Worm (Caenorhabditis elegans) whole organism, L3 larva: ENCODE results near the gene gly-4.

Experiments used
- ZK546.5 ChIP-seq: sonication (generic microtip); optimal IDR thresholded peaks from 2 replicates; lab custom pipeline; 2017; ENCODE audit warnings: missing biosample characterization, missing genetic modification characterization
- ceh-28 ChIP-seq: fragments of 150-350 bp; optimal IDR thresholded peaks from 2 replicates; lab custom pipeline; 2014; ENCODE audit warnings: missing biosample characterization, missing genetic modification reagents, missing genetic modification characterization
- ceh-82 ChIP-seq: fragments of 150-350 bp; optimal IDR thresholded peaks from 2 replicates; lab custom pipeline; 2014; ENCODE audit warnings: missing biosample characterization, missing genetic modification characterization
- ceh-9 ChIP-seq: sonication (generic microtip); optimal IDR thresholded peaks from 2 replicates; lab custom pipeline; 2018; ENCODE audit warnings: missing biosample characterization, missing genetic modification characterization
- daf-12 ChIP-seq: fragments of 150-350 bp; optimal IDR thresholded peaks from 2 replicates; lab custom pipeline; 2014; ENCODE audit warnings: missing biosample characterization, missing genetic modification reagents, missing genetic modification characterization
- egl-27 ChIP-seq: sonication (generic microtip); optimal IDR thresholded peaks from 4 replicates; lab custom pipeline; 2017; ENCODE audit warnings: missing biosample characterization, missing genetic modification reagents, missing genetic modification characterization
- egl-5 ChIP-seq: fragments of 150-350 bp; optimal IDR thresholded peaks from 2 replicates; lab custom pipeline; 2017; ENCODE audit warnings: missing biosample characterization, missing genetic modification reagents, missing genetic modification characterization, inconsistent platforms
- elt-2 ChIP-seq: sonication (generic microtip); optimal IDR thresholded peaks from 2 replicates; lab custom pipeline; 2016; ENCODE audit warnings: missing genetic modification reagents, mild to moderate bottlenecking, missing genetic modification characterization, missing compliant biosample characterization
- elt-3 ChIP-seq, 3 experiments: fragments of 150-350 bp in 1 of 3; sonication (generic microtip) in 2 of 3; optimal IDR thresholded peaks; 2 replicates in 2 of 3; 4 replicates in 1 of 3; lab custom pipeline; 2014 to 2017; ENCODE audit warnings: missing biosample characterization in 3 of 3, missing genetic modification characterization in 3 of 3
- eor-1 ChIP-seq, 2 experiments: fragments of 150-350 bp; optimal IDR thresholded peaks; 2 replicates each; lab custom pipeline; 2014 to 2018; ENCODE audit warnings: missing biosample characterization in 2 of 2, missing genetic modification characterization in 2 of 2
- fkh-10 ChIP-seq: sonication (generic microtip); optimal IDR thresholded peaks from 2 replicates; lab custom pipeline; 2017; ENCODE audit warnings: missing biosample characterization, missing genetic modification reagents, missing genetic modification characterization
- fkh-2 ChIP-seq: fragments of 150-350 bp; optimal IDR thresholded peaks from 2 replicates; lab custom pipeline; 2014; ENCODE audit warnings: missing biosample characterization, missing genetic modification reagents, missing genetic modification characterization
- fos-1 ChIP-seq: fragments of 150-350 bp; optimal IDR thresholded peaks from 2 replicates; lab custom pipeline; 2014; ENCODE audit warnings: missing biosample characterization, missing genetic modification characterization
- jun-1 ChIP-seq: fragments of 150-350 bp; optimal IDR thresholded peaks from 2 replicates; lab custom pipeline; 2014; ENCODE audit warnings: missing biosample characterization, missing genetic modification reagents, missing genetic modification characterization
- lin-15B ChIP-seq: fragments of 150-350 bp; optimal IDR thresholded peaks from 2 replicates; lab custom pipeline; 2014; ENCODE audit warnings: missing biosample characterization, missing genetic modification characterization
- lsy-12 ChIP-seq: sonication (generic microtip); optimal IDR thresholded peaks from 2 replicates; lab custom pipeline; 2016; ENCODE audit warnings: mild to moderate bottlenecking, missing genetic modification characterization, missing compliant biosample characterization
- mml-1 ChIP-seq: fragments of 150-350 bp; sonication (generic microtip); optimal IDR thresholded peaks from 3 replicates; lab custom pipeline; 2014; ENCODE audit warnings: missing biosample characterization, missing genetic modification characterization
- nhr-23 ChIP-seq: fragments of 150-350 bp; optimal IDR thresholded peaks from 2 replicates; lab custom pipeline; 2014; ENCODE audit warnings: missing biosample characterization, missing genetic modification reagents, missing genetic modification characterization
- nhr-237 ChIP-seq: fragments of 150-350 bp; optimal IDR thresholded peaks from 2 replicates; lab custom pipeline; 2014; ENCODE audit warnings: missing biosample characterization, missing genetic modification characterization
- nhr-25 ChIP-seq: sonication (generic microtip); optimal IDR thresholded peaks from 2 replicates; lab custom pipeline; 2017; ENCODE audit warnings: missing biosample characterization, missing genetic modification characterization
- nhr-28 ChIP-seq: fragments of 150-350 bp; optimal IDR thresholded peaks from 2 replicates; lab custom pipeline; 2014; ENCODE audit warnings: missing biosample characterization, missing genetic modification characterization
- nhr-67 ChIP-seq: fragments of 150-350 bp; optimal IDR thresholded peaks from 2 replicates; lab custom pipeline; 2014; ENCODE audit warnings: missing biosample characterization, missing genetic modification characterization
- nhr-76 ChIP-seq: fragments of 150-350 bp; sonication (generic microtip); optimal IDR thresholded peaks from 5 replicates; lab custom pipeline; 2014; ENCODE audit warnings: missing biosample characterization, missing genetic modification characterization
- nhr-77 ChIP-seq: fragments of 150-350 bp; optimal IDR thresholded peaks from 2 replicates; lab custom pipeline; 2014; ENCODE audit warnings: missing biosample characterization, missing genetic modification characterization
- pha-4 ChIP-seq: fragments of 150-350 bp; optimal IDR thresholded peaks from 2 replicates; lab custom pipeline; 2014; ENCODE audit warnings: missing biosample characterization, missing genetic modification reagents, missing genetic modification characterization
- sea-2 ChIP-seq: fragments of 150-350 bp; sonication (generic microtip); optimal IDR thresholded peaks from 4 replicates; lab custom pipeline; 2014; ENCODE audit warnings: missing biosample characterization, missing genetic modification reagents, missing genetic modification characterization
- tbx-2 ChIP-seq: sonication (generic microtip); optimal IDR thresholded peaks from 2 replicates; lab custom pipeline; 2016; ENCODE audit warnings: mild to moderate bottlenecking, missing genetic modification characterization, missing compliant biosample characterization
- unc-39 ChIP-seq: sonication (generic microtip); optimal IDR thresholded peaks from 4 replicates; lab custom pipeline; 2017; ENCODE audit warnings: missing biosample characterization, missing genetic modification characterization
- unc-62 ChIP-seq: fragments of 150-350 bp; sonication (generic microtip); optimal IDR thresholded peaks from 4 replicates; lab custom pipeline; 2014; ENCODE audit warnings: missing biosample characterization, missing genetic modification reagents, missing genetic modification characterization
- zag-1 ChIP-seq: fragments of 150-350 bp; optimal IDR thresholded peaks from 2 replicates; lab custom pipeline; 2014; ENCODE audit warnings: missing biosample characterization, missing genetic modification characterization
- ztf-11 ChIP-seq: fragments of 150-350 bp; optimal IDR thresholded peaks from 2 replicates; lab custom pipeline; 2014; ENCODE audit warnings: missing biosample characterization, missing genetic modification characterization
- ztf-4 ChIP-seq: fragments of 150-350 bp; optimal IDR thresholded peaks from 2 replicates; lab custom pipeline; 2014; ENCODE audit warnings: missing biosample characterization, missing genetic modification characterization

gly-4 gene

DNA sequence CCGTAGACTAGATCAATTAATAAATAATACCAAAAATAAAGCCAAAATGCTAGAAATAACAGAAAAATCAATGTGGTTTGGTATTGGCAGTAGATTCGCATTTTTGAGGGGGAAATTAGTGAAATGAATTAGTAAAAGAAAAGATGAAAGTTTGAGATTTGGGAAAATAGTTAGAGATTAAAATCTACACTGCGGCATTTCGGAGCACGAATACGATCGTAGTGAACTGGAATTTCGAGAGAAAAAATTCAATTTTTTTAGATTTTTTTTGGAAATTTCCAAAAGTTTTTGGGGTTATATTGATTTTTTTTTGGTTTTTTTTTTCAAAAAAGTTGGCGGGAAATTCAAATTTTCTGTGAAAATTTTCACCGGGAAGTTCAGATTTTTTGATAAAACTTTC, 27.3 kb downstream of the gly-4 start, which contains the start of gene Y116F11B.9:
Gene Y116F11B.9, minus strand, starts transcription at position 101 of the 400 bp plus-strand sequence.
- TF ChIP-seq ceh-28 (tag; lab: Kevin White, UChicago) = no peak
- TF ChIP-seq ztf-4 (tag; lab: Kevin White, UChicago) = no peak
- TF ChIP-seq sea-2 (GFP tag; lab: Kevin White, UChicago) = no peak
- no peak for TF ChIP-seq nhr-28 (tag; lab: Kevin White, UChicago)
- no peak for TF ChIP-seq fkh-2 (tag; lab: Kevin White, UChicago)
- TF ChIP-seq nhr-237 (tag; lab: Kevin White, UChicago) = no peak
- TF ChIP-seq fkh-10 (GFP tag; lab: Kevin White, UChicago) = no peak
- no peak for TF ChIP-seq jun-1
- TF ChIP-seq elt-2 (tag; lab: Kevin White, UChicago) = no peak
- no peak for TF ChIP-seq egl-5
- no peak for TF ChIP-seq ceh-82 (tag; lab: Kevin White, UChicago)
- TF ChIP-seq elt-3 (tag; optimal IDR thresholded peaks at IDR 0.05; lab: Kevin White, UChicago) = no peak

DNA sequence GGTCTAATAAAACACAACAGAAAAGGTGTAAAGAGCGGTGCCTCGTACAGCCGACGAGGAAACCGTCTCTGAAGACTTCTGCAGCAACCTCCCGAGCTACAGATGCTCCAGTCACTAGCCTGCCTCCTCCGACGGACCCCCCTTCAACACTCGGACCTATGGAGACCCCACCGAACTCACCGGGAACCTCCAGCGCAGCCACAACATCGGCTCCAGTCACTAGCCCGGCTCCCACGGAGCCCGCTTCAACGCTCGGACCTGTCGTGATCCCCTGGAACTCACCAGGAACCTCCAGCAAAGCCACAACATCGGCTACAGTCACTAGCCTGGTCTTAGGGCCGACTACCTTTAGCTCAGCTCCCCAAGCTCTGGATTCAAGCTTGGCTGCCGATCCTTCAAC, 34.9 kb downstream of the gly-4 start:
- TF ChIP-seq lin-15B (tag; lab: Kevin White, UChicago) = no peak
- TF ChIP-seq elt-3 (tag; optimal IDR thresholded peaks at IDR 0.05; lab: Kevin White, UChicago) = no peak
- no peak for TF ChIP-seq pha-4 (tag; lab: Kevin White, UChicago)
- TF ChIP-seq, all 47 proteins: peak for 0

DNA sequence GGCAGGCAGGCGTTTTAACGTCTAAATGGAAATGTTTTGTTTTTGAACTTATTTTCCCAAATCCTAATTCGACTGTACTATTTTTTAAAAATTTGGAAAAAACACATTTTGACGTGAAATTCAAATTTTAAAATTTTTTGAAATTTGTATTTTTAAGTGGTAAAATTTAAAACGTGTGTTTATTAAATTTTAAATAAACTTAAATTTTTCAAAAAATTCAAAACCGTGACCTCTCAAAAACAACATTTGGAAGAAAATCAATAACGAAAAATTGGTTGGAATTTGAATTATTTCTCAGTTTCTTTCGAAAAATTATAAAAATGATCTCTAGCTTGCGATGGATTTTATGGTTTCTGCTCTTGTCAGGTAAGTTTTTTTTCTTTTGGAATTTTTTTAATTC, 37.8 kb downstream of the gly-4 start, which contains the start of gene Y116F11B.8:
Gene Y116F11B.8, plus strand, starts transcription at position 301 of the 400 bp plus-strand sequence.
- TF ChIP-seq lsy-12 (tag; lab: Kevin White, UChicago) = no peak
- TF ChIP-seq nhr-25 (tag; lab: Kevin White, UChicago) = no peak
- TF ChIP-seq jun-1 = no peak
- no peak for TF ChIP-seq ztf-4 (tag; lab: Kevin White, UChicago)
- no peak for TF ChIP-seq nhr-67
- no peak for TF ChIP-seq nhr-77 (tag; lab: Kevin White, UChicago)
- TF ChIP-seq unc-39 (tag; lab: Kevin White, UChicago) = no peak
- no peak for TF ChIP-seq tbx-2 (tag; lab: Kevin White, UChicago)

DNA sequence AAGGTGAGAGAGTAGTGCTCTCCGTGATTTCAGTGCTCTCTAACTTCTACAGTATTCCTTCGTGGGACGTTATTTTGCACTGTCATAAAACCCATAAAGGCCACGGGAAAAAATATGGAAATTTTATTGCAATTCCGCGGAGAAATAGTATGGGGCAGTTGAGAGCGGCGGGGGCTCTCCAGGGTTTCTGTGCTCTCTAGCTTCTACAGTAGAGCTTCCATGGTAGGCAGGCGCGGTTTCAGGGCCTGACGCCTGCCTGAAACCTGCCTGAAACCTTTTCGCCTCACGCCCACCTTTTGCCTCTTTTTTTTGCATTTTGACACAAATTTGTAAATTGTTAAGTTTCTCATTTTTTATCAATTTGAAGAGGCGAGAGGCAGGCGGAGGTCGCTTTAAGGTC, 38.2 kb downstream of the gly-4 start:
- no peak for TF ChIP-seq pha-4 (tag; lab: Kevin White, UChicago)
- TF ChIP-seq nhr-23 (tag; lab: Kevin White, UChicago) = no peak
- TF ChIP-seq ZK546.5 (tag; lab: Kevin White, UChicago) = no peak
- no peak for TF ChIP-seq jun-1
- no peak for TF ChIP-seq nhr-25 (tag; lab: Kevin White, UChicago)
- no peak for TF ChIP-seq ztf-11
- TF ChIP-seq egl-27 = no peak
- TF ChIP-seq elt-2 (tag; lab: Kevin White, UChicago) = no peak
- no peak for TF ChIP-seq lsy-12 (tag; lab: Kevin White, UChicago)

DNA sequence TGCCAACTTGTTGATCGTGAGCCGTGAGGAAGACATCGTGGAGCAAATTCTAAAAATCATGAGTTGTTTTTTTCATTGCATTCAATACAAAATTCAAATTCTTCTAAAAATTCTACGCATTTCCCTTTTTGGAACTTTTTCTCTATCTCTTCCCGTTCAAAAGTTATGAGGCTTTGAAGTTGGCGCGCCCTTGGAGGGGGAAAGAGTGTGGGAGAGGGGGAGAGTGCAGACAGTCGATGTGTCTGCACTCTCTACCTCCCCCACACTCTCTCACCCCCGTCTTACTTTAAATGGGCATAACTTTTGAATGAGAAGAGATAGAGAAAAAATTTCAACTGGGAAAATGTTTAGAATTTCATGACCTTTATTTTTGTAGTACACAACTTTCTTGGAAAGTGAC, 38.8 kb downstream of the gly-4 start:
- TF ChIP-seq zag-1 (tag; lab: Kevin White, UChicago) (no peak), nhr-67 (no peak), unc-62 (GFP tag; lab: Kevin White, UChicago) (no peak), fkh-2 (tag; lab: Kevin White, UChicago) (no peak), eor-1 (tag; optimal IDR thresholded peaks at IDR 0.05; lab: Kevin White, UChicago) (no peak), unc-39 (tag; lab: Kevin White, UChicago) (no peak), lsy-12 (tag; lab: Kevin White, UChicago) (no peak), elt-2 (tag; lab: Kevin White, UChicago) (no peak), daf-12 (tag; lab: Kevin White, UChicago) (no peak), mml-1 (tag; lab: Kevin White, UChicago) (no peak), fos-1 (tag; lab: Kevin White, UChicago) (no peak), nhr-237 (tag; lab: Kevin White, UChicago) (no peak), pha-4 (tag; lab: Kevin White, UChicago) (no peak), nhr-76 (tag; lab: Kevin White, UChicago) (no peak), ceh-9 (tag; lab: Kevin White, UChicago) (no peak), sea-2 (GFP tag; lab: Kevin White, UChicago) (no peak)
